Worm (Caenorhabditis elegans): ENCODE data around the gene F49C5.5.

The F49C5.5 gene

DNA sequence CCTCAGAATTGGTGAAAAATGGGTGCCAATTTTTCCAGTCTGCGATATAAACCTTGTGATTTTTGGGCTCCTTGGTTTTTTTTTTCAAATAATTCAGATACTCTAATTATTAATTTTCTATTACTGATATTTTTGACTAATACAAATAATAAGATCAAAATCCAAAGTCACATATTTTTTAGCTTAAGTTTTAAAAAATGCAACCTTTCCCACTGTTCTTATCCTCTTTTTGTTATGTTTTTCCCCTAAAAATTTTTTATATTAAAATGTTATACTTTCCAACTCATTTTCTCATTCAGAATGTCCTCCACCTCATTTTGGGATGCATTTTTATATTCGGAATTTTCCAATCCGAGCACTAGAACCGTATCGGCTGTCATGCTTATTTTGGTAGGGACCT is 15.4 kb downstream of the F49C5.5 start, which contains the start of gene srx-120:
Gene srx-120, plus strand, starts transcription at position 301 of the 400 bp plus-strand sequence.
- TF ChIP-seq R02D3.7 (tag; optimal IDR thresholded peaks at IDR 0.05) (no peak), skn-1 (tag; optimal IDR thresholded peaks at IDR 0.05) (no peak), lin-29 (GFP tag; IDR thresholded peaks at IDR 0.05) (no peak), mep-1 (tag; optimal IDR thresholded peaks at IDR 0.05) (no peak)

DNA sequence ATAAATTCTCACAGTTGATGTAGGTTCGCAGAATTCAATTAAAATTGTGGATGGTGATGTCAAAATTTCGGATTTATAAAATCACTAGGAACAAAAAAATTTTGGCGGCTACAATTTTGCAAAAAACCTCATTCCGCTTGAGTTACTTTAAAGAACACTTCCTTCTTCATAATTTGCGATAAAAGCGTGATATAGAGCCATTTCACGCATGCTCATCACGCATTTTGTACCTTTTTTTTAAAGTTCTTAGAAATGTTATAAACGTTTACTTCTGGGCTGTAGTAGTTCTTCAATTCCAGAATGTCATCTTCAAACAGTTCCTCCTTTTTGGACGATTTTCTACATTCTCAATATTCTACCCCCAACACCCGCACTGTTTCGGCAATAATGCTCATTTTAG is 18.4 kb downstream of the F49C5.5 start, which contains the start of gene srx-119:
Gene srx-119, plus strand, starts transcription at position 301 of the 400 bp plus-strand sequence.
- TF ChIP-seq aha-1 (tag) (no peak), ceh-28 (tag; optimal IDR thresholded peaks at IDR 0.05) (no peak), zip-2 (tag; optimal IDR thresholded peaks at IDR 0.05) (no peak), daf-8 (GFP tag; IDR thresholded peaks at IDR 0.05) (no peak), nhr-42 (GFP tag; IDR thresholded peaks at IDR 0.05) (no peak), nhr-76 (tag; optimal IDR thresholded peaks at IDR 0.05) (no peak), ztf-11 (tag; optimal IDR thresholded peaks at IDR 0.05) (no peak), pqm-1 (tag; optimal IDR thresholded peaks at IDR 0.05) (no peak), arid-1 (GFP tag; conservative IDR thresholded peaks at IDR 0.05) (no peak), vab-7 (GFP tag; IDR thresholded peaks at IDR 0.05) (no peak), sdz-12 (GFP tag; optimal IDR thresholded peaks at IDR 0.05) (no peak), F37D6.2 (tag; optimal IDR thresholded peaks at IDR 0.05) (no peak), T26A8.4 (GFP tag; IDR thresholded peaks at IDR 0.05) (no peak), hif-1 (tag; optimal IDR thresholded peaks at IDR 0.05) (no peak)

DNA sequence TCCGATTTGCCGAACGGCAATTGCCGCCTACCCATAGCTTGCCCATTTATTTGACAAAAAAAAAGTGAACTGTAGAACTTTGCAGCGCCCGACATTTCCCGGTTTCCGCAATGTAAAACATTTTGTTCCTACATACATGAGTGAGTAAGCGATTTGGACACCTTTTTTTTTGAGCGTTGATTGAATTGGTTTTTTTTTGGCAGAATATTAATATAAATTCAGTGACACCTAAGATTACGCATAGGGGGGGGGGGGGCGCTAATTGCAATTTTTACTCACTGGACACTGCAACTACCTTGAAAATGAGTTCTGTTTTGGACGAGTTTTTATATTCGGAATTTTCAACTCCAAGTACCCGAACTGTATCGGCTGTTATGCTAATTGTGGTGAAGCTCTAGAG is 20.8 kb downstream of the F49C5.5 start, which contains the start of gene srx-118:
Gene srx-118, plus strand, starts transcription at position 301 of the 400 bp plus-strand sequence.
- TF ChIP-seq dmd-9 (GFP tag; IDR thresholded peaks at IDR 0.05) (no peak), egl-43 (GFP tag; IDR thresholded peaks at IDR 0.05) (no peak), mxl-2 (GFP tag; conservative IDR thresholded peaks at IDR 0.05) (no peak), spr-3 (GFP tag; optimal IDR thresholded peaks at IDR 0.05) (no peak), nhr-48 (tag; optimal IDR thresholded peaks at IDR 0.05) (no peak), madf-5 (GFP tag; IDR thresholded peaks at IDR 0.05) (no peak)

DNA sequence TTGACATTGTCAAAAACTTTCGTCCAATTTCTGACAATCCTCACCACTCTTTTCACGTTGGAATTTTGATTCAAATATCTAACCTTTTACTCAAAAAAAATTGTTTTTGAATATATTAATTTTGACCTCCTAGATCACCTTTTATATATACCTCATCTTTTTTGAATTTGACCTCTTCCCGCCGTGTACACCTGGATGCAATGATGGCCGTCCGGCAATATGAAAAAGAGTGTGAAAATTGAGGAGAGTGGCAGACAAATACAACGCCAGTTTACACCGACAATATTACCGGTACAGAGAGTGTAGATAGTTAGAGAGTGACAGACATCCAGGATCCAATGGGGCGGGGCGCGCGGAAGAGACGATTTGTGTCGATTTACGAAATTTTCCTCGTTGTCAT is 26.7 kb downstream of the F49C5.5 start, which contains the start of gene ceh-99:
Gene ceh-99, plus strand, starts transcription at position 366 of the 400 bp plus-strand sequence.
- no peak for TF ChIP-seq nhr-28 (tag; optimal IDR thresholded peaks at IDR 0.05)
- no peak for TF ChIP-seq vab-7 (GFP tag; IDR thresholded peaks at IDR 0.05)
- no peak for TF ChIP-seq dve-1 (tag; optimal IDR thresholded peaks at IDR 0.05; ENCODE audit: insufficient read depth)
- TF ChIP-seq gei-8 (GFP tag; optimal IDR thresholded peaks at IDR 0.05): no peak
- TF ChIP-seq zip-11 (GFP tag; IDR thresholded peaks at IDR 0.05): no peak
- TF ChIP-seq nhr-25 (tag; optimal IDR thresholded peaks at IDR 0.05; ENCODE audit: borderline replicate concordance, insufficient read depth): no peak
- TF ChIP-seq dmd-6 (GFP tag; IDR thresholded peaks at IDR 0.05): no peak
- TF ChIP-seq aha-1 (tag): no peak
- TF ChIP-seq snpc-1.2 (GFP tag; IDR thresholded peaks at IDR 0.05): no peak
- no peak for TF ChIP-seq madf-9 (GFP tag; conservative IDR thresholded peaks at IDR 0.05)
- no peak for TF ChIP-seq nhr-111 (GFP tag; optimal IDR thresholded peaks at IDR 0.05)
- TF ChIP-seq ztf-7 (tag; optimal IDR thresholded peaks at IDR 0.05): no peak
- TF ChIP-seq hlh-30 (tag; optimal IDR thresholded peaks at IDR 0.05; ENCODE audit: insufficient read depth): no peak

Measured in whole organism, L4 larva.